Fruit fly (Drosophila melanogaster) whole organism, prepupa: ENCODE measurements around the gene scyl.

Experiments
- CG10669 ChIP-seq: fragments of 200-800 bp; sonication (Bioruptor generic); optimal IDR thresholded peaks from 3 replicates; lab custom pipeline; 2018; ENCODE audit warnings: missing biosample characterization, mild to moderate bottlenecking, missing genetic modification characterization, moderate library complexity
- CG11294 ChIP-seq: fragments of 200-800 bp; sonication (Bioruptor generic); IDR thresholded peaks from 2 replicates; pipeline ENCODE4 v1.3.6; 2022; ENCODE audit warnings: missing biosample characterization, missing genetic modification characterization
- CG11762 ChIP-seq: fragments of 200-800 bp; sonication (Bioruptor generic); optimal IDR thresholded peaks from 3 replicates; lab custom pipeline; 2016; ENCODE audit warnings: missing biosample characterization, missing genetic modification characterization; ENCODE audit not compliant: insufficient read depth
- CG3032 ChIP-seq: fragments of 200-800 bp; optimal IDR thresholded peaks from 2 replicates; lab custom pipeline; 2019; ENCODE audit warnings: missing biosample characterization, mild to moderate bottlenecking, missing genetic modification characterization, moderate library complexity
- CG31627 ChIP-seq: fragments of 200-800 bp; sonication (Bioruptor generic); optimal IDR thresholded peaks from 3 replicates; lab custom pipeline; 2016; ENCODE audit warnings: missing biosample characterization, missing genetic modification characterization
- CG34406 ChIP-seq: fragments of 200-800 bp; sonication (Bioruptor generic); optimal IDR thresholded peaks from 3 replicates; lab custom pipeline; 2016; ENCODE audit warnings: missing biosample characterization, missing genetic modification characterization
- CG3919 ChIP-seq: fragments of 200-800 bp; sonication (Bioruptor generic); optimal IDR thresholded peaks from 3 replicates; lab custom pipeline; 2016; ENCODE audit warnings: missing biosample characterization, missing genetic modification characterization
- CG4318 ChIP-seq: fragments of 200-800 bp; sonication (Bioruptor generic); optimal IDR thresholded peaks from 3 replicates; lab custom pipeline; 2017; ENCODE audit warnings: missing biosample characterization, mild to moderate bottlenecking, missing genetic modification characterization
- CG6163 ChIP-seq: fragments of 200-800 bp; sonication (Bioruptor generic); IDR thresholded peaks from 3 replicates; pipeline ENCODE4 v1.3.6; 2022; ENCODE audit warnings: missing biosample characterization, missing genetic modification characterization
- CG6276 ChIP-seq: fragments of 200-800 bp; sonication (Bioruptor generic); optimal IDR thresholded peaks from 2 replicates; lab custom pipeline; 2017; ENCODE audit warnings: missing biosample characterization, mild to moderate bottlenecking, missing genetic modification characterization
- CG6792 ChIP-seq: fragments of 200-800 bp; sonication (Bioruptor generic); optimal IDR thresholded peaks from 3 replicates; lab custom pipeline; 2016; ENCODE audit warnings: missing biosample characterization, missing genetic modification characterization
- CG6808 ChIP-seq: fragments of 200-800 bp; sonication (Bioruptor generic); optimal IDR thresholded peaks from 3 replicates; lab custom pipeline; 2017; ENCODE audit warnings: missing biosample characterization, missing genetic modification characterization, mild to moderate bottlenecking, moderate library complexity, missing genetic modification reagents
- CG6854 ChIP-seq: fragments of 200-800 bp; sonication (Bioruptor generic); optimal IDR thresholded peaks from 2 replicates; lab custom pipeline; 2017; ENCODE audit warnings: missing biosample characterization, mild to moderate bottlenecking, missing genetic modification characterization
- CG7368 ChIP-seq: fragments of 200-800 bp; sonication (Bioruptor generic); optimal IDR thresholded peaks from 3 replicates; lab custom pipeline; 2016; ENCODE audit warnings: missing biosample characterization, missing genetic modification characterization
- CG8119 ChIP-seq: fragments of 200-800 bp; sonication (Bioruptor generic); IDR thresholded peaks from 3 replicates; pipeline ENCODE4 v1.3.6; 2022; ENCODE audit warnings: missing biosample characterization, missing genetic modification characterization
- CG8319 ChIP-seq: fragments of 200-800 bp; sonication (Bioruptor generic); optimal IDR thresholded peaks from 3 replicates; lab custom pipeline; 2016; ENCODE audit warnings: missing biosample characterization, missing genetic modification characterization
- CG8632 ChIP-seq: fragments of 200-800 bp; sonication (Bioruptor generic); optimal IDR thresholded peaks from 3 replicates; lab custom pipeline; 2016; ENCODE audit warnings: missing biosample characterization, missing genetic modification characterization
- CG9139 ChIP-seq: fragments of 200-800 bp; sonication (Bioruptor generic); optimal IDR thresholded peaks from 3 replicates; lab custom pipeline; 2017; ENCODE audit warnings: missing biosample characterization, mild to moderate bottlenecking, missing genetic modification characterization
- Eip75B ChIP-seq: fragments of 200-800 bp; sonication (Bioruptor generic); optimal IDR thresholded peaks from 3 replicates; lab custom pipeline; 2016; ENCODE audit warnings: missing biosample characterization, missing genetic modification characterization
- Eip78C ChIP-seq: fragments of 200-800 bp; sonication (Bioruptor generic); peaks from one replicate; lab custom pipeline; 2016; ENCODE audit warnings: missing biosample characterization, missing genetic modification characterization
- Eip93F ChIP-seq: fragments of 200-800 bp; sonication (Bioruptor generic); optimal IDR thresholded peaks from 2 replicates; lab custom pipeline; 2016; ENCODE audit warnings: missing biosample characterization, mild to moderate bottlenecking, missing genetic modification characterization
- Ets96B ChIP-seq: fragments of 200-800 bp; optimal IDR thresholded peaks from 2 replicates; lab custom pipeline; 2019; ENCODE audit warnings: missing biosample characterization, mild to moderate bottlenecking, missing genetic modification characterization, moderate library complexity
- Gug ChIP-seq: fragments of 200-800 bp; sonication (Bioruptor generic); IDR thresholded peaks from 2 replicates; pipeline ENCODE4 v1.3.6; 2022; ENCODE audit warnings: missing biosample characterization, missing genetic modification characterization
- Hr38 ChIP-seq: sonication (Bioruptor generic); optimal IDR thresholded peaks from 2 replicates; lab custom pipeline; 2016; ENCODE audit warnings: missing biosample characterization, missing genetic modification characterization
- Hr4 ChIP-seq: fragments of 200-800 bp; sonication (Bioruptor generic); optimal IDR thresholded peaks from 3 replicates; lab custom pipeline; 2016; ENCODE audit warnings: missing biosample characterization, missing genetic modification characterization
- Lpt ChIP-seq: fragments of 200-800 bp; sonication (Bioruptor generic); optimal IDR thresholded peaks from 3 replicates; lab custom pipeline; 2016; ENCODE audit warnings: missing biosample characterization, missing genetic modification characterization
- Met ChIP-seq: fragments of 200-800 bp; sonication (Bioruptor generic); optimal IDR thresholded peaks from 3 replicates; lab custom pipeline; 2016; ENCODE audit warnings: missing biosample characterization, missing genetic modification characterization
- Smox ChIP-seq: fragments of 200-800 bp; sonication (Bioruptor generic); optimal IDR thresholded peaks from 3 replicates; lab custom pipeline; 2016; ENCODE audit warnings: missing biosample characterization, missing genetic modification characterization
- Sox102F ChIP-seq: fragments of 200-800 bp; sonication (Bioruptor generic); optimal IDR thresholded peaks from 2 replicates; lab custom pipeline; 2016; ENCODE audit warnings: missing biosample characterization, mild to moderate bottlenecking, missing genetic modification characterization
- Sox14 ChIP-seq: fragments of 200-800 bp; sonication (Bioruptor generic); optimal IDR thresholded peaks from 3 replicates; lab custom pipeline; 2016; ENCODE audit warnings: missing biosample characterization, missing genetic modification characterization
- Sox15 ChIP-seq: fragments of 200-800 bp; sonication (Bioruptor generic); optimal IDR thresholded peaks from 3 replicates; lab custom pipeline; 2016; ENCODE audit warnings: missing biosample characterization, missing genetic modification characterization
- achi ChIP-seq: fragments of 200-800 bp; sonication (Bioruptor generic); optimal IDR thresholded peaks from 3 replicates; lab custom pipeline; 2016; ENCODE audit warnings: missing biosample characterization, missing genetic modification characterization
- acj6 ChIP-seq: fragments of 200-800 bp; sonication (Bioruptor generic); optimal IDR thresholded peaks from 3 replicates; lab custom pipeline; 2016; ENCODE audit warnings: missing biosample characterization, missing genetic modification characterization
- cyc ChIP-seq: fragments of 200-800 bp; sonication (Bioruptor generic); optimal IDR thresholded peaks from 3 replicates; lab custom pipeline; 2016; ENCODE audit warnings: missing biosample characterization, missing genetic modification characterization
- dac ChIP-seq: fragments of 200-800 bp; sonication (Bioruptor generic); optimal IDR thresholded peaks from 2 replicates; lab custom pipeline; 2017; ENCODE audit warnings: missing biosample characterization, mild to moderate bottlenecking, missing genetic modification characterization
- dsx ChIP-seq: fragments of 200-800 bp; optimal IDR thresholded peaks from 3 replicates; lab custom pipeline; 2019; ENCODE audit warnings: missing biosample characterization, mild to moderate bottlenecking, missing genetic modification characterization, moderate library complexity; ENCODE audit not compliant: poor library complexity, severe bottlenecking
- fd59A ChIP-seq: fragments of 200-800 bp; sonication (Bioruptor generic); optimal IDR thresholded peaks from 2 replicates; lab custom pipeline; 2017; ENCODE audit warnings: missing biosample characterization, mild to moderate bottlenecking, missing genetic modification characterization, missing genetic modification reagents
- fkh ChIP-seq: fragments of 200-800 bp; sonication (Bioruptor generic); optimal IDR thresholded peaks from 3 replicates; lab custom pipeline; 2017; ENCODE audit warnings: missing biosample characterization, mild to moderate bottlenecking, missing genetic modification characterization, moderate library complexity
- salr ChIP-seq, 2 experiments: fragments of 200-800 bp; sonication (Bioruptor generic); optimal IDR thresholded peaks; 3 replicates each; lab custom pipeline; 2016 to 2018; ENCODE audit warnings: missing biosample characterization in 2 of 2, missing genetic modification characterization in 2 of 2, mild to moderate bottlenecking in 1 of 2
- svp ChIP-seq: fragments of 200-800 bp; sonication (Bioruptor generic); peaks from one replicate; lab custom pipeline; 2016; ENCODE audit warnings: missing biosample characterization, missing genetic modification characterization
- vri ChIP-seq: fragments of 200-800 bp; sonication (Bioruptor generic); optimal IDR thresholded peaks from 3 replicates; lab custom pipeline; 2016; ENCODE audit warnings: missing biosample characterization, mild to moderate bottlenecking, missing genetic modification characterization

Gene scyl

dm6 chr3L:11253140-11253539 lies 1.0 kb downstream of the scyl start:
- TF ChIP-seq Eip78C (GFP tag; lab: Kevin White, UChicago) (peak; percentile 59), CG6276 (no peak), CG6163 (GFP tag; lab: Robert Waterston, UW) (peak; percentile 26; the same call in 2 of the 3 replicates)

- TF ChIP-seq CG10669 (no peak), CG3032 (tag; lab: Kevin White, UChicago) (no peak), svp (GFP tag; lab: Kevin White, UChicago) (peak; percentile 68), CG6163 (GFP tag; lab: Robert Waterston, UW) (0 out of 3 replicates have a peak, but pooled peaks have one; percentile 24)
- TF ChIP-seq, all 60 proteins: peak for 2
Measured at dm6 chr3L:11253690-11254243, 1.7 kb downstream of the scyl start.

dm6 chr3L:11254470-11255185 lies 2.5 kb downstream of the scyl start:
- TF ChIP-seq CG6808 (GFP tag; lab: Kevin White, UChicago) (no peak), Eip78C (GFP tag; lab: Kevin White, UChicago) (peak; percentile 1)

- TF ChIP-seq CG8632 (GFP tag; lab: Kevin White, UChicago) (peak; percentile 81), CG9139 (GFP tag; lab: Kevin White, UChicago) (peak; percentile 63), CG4318 (GFP tag; lab: Kevin White, UChicago) (peak; percentile 88), Ets96B (tag; lab: Kevin White, UChicago) (peak; percentile 83), vri (GFP tag; lab: Kevin White, UChicago) (peak; percentile 19), Hr38 (GFP tag; lab: Kevin White, UChicago) (no peak), Eip75B (GFP tag; lab: Kevin White, UChicago) (peak; percentile 56), dac (GFP tag; lab: Kevin White, UChicago) (peak; percentile 79), Smox (GFP tag; lab: Kevin White, UChicago) (peak; percentile 61), svp (GFP tag; lab: Kevin White, UChicago) (peak; percentile 83), CG6808 (GFP tag; lab: Kevin White, UChicago) (peak; percentile 93), CG6792 (GFP tag; lab: Kevin White, UChicago) (peak; percentile 74), Lpt (GFP tag; lab: Kevin White, UChicago) (peak; percentile 75), CG11294 (GFP tag; lab: Robert Waterston, UW) (peak; percentile 49), fd59A (GFP tag; lab: Kevin White, UChicago) (peak; percentile 76), achi (GFP tag; lab: Kevin White, UChicago) (peak; percentile 85), CG10669 (peak; percentile 87), Eip93F (GFP tag; lab: Kevin White, UChicago) (no peak), CG8319 (GFP tag; lab: Kevin White, UChicago) (peak; percentile 59), cyc (peak; percentile 67), CG34406 (peak; percentile 86), CG8119 (GFP tag; lab: Robert Waterston, UW) (peak; percentile 77), Sox102F (GFP tag; lab: Kevin White, UChicago) (peak; percentile 67), Met (peak; percentile 61), dsx (GFP tag; lab: Kevin White, UChicago) (peak; percentile 81), salr (GFP tag; optimal IDR thresholded peaks at IDR 0.05; lab: Kevin White, UChicago) (peak; percentile 35 to 90), Sox15 (peak; percentile 71), CG6854 (GFP tag; lab: Kevin White, UChicago) (peak; percentile 57), acj6 (peak; percentile 78), CG7368 (peak; percentile 83), CG31627 (GFP tag; lab: Kevin White, UChicago) (peak; percentile 72), fkh (GFP tag; lab: Kevin White, UChicago) (peak; percentile 26), Gug (GFP tag; lab: Robert Waterston, UW) (peak; percentile 59), Hr4 (GFP tag; lab: Kevin White, UChicago) (peak; percentile 79), Sox14 (GFP tag; lab: Kevin White, UChicago) (peak; percentile 69), CG11762 (GFP tag; lab: Kevin White, UChicago) (peak; percentile 80), CG3919 (GFP tag; lab: Kevin White, UChicago) (peak; percentile 89)
Measured at dm6 chr3L:11256147-11256971, 4.3 kb downstream of the scyl start.
